Worm (Caenorhabditis elegans) whole organism, L4 larva: ENCODE measurements around the gene Y75B12B.11.

Experiments used
- F10B5.3 ChIP-seq: sonication (generic microtip); optimal IDR thresholded peaks from 2 replicates; lab custom pipeline; 2016; ENCODE audit warnings: mild to moderate bottlenecking, missing genetic modification characterization, missing compliant biosample characterization
- F37D6.2 ChIP-seq: sonication (generic microtip); optimal IDR thresholded peaks from 2 replicates; lab custom pipeline; 2016; ENCODE audit warnings: mild to moderate bottlenecking, missing genetic modification characterization, missing compliant biosample characterization
- F44E2.7 ChIP-seq: fragments of 200-800 bp; sonication (Bioruptor generic); IDR thresholded peaks from 2 replicates; pipeline ENCODE4 v2.1.2; 2022; ENCODE audit warnings: missing genetic modification characterization, missing compliant biosample characterization
- F49E8.2 ChIP-seq: sonication (generic microtip); optimal IDR thresholded peaks from 2 replicates; lab custom pipeline; 2016; ENCODE audit warnings: missing compliant biosample characterization, mild to moderate bottlenecking, missing genetic modification characterization, borderline replicate concordance
- R02D3.7 ChIP-seq: fragments of 150-350 bp; sonication (generic microtip); optimal IDR thresholded peaks from 3 replicates; lab custom pipeline; 2014; ENCODE audit warnings: missing biosample characterization, missing genetic modification characterization
- T26A8.4 ChIP-seq: fragments of 200-800 bp; sonication (Bioruptor generic); IDR thresholded peaks from 2 replicates; pipeline ENCODE4 v1.3.6; 2022; ENCODE audit warnings: missing genetic modification characterization, missing compliant biosample characterization
- Y105C5A.15 ChIP-seq: fragments of 200-800 bp; sonication (Bioruptor generic); IDR thresholded peaks from 2 replicates; pipeline ENCODE4 v1.3.6; 2022; ENCODE audit warnings: missing genetic modification characterization, missing compliant biosample characterization
- Y48G9A.11 ChIP-seq: fragments of 200-800 bp; sonication (Bioruptor generic); IDR thresholded peaks from 2 replicates; pipeline ENCODE4 v1.3.6; 2022; ENCODE audit warnings: missing genetic modification reagents, missing genetic modification characterization, missing compliant biosample characterization
- ZK546.5 ChIP-seq, 2 experiments: sonication (generic microtip); optimal IDR thresholded peaks; 2 replicates each; lab custom pipeline; 2017; ENCODE audit warnings: missing biosample characterization in 2 of 2, missing genetic modification characterization in 2 of 2
- arid-1 ChIP-seq: fragments of 200-800 bp; sonication (Bioruptor generic); conservative IDR thresholded peaks from 2 replicates; pipeline ENCODE4 v1.3.6; 2022; ENCODE audit warnings: missing genetic modification reagents, missing genetic modification characterization, missing compliant biosample characterization
- ceh-32 ChIP-seq: sonication (generic microtip); optimal IDR thresholded peaks from 2 replicates; lab custom pipeline; 2016; ENCODE audit warnings: mild to moderate bottlenecking, missing genetic modification characterization, missing compliant biosample characterization; ENCODE audit not compliant: poor library complexity
- ces-1 ChIP-seq: fragments of 150-350 bp; sonication (generic microtip); optimal IDR thresholded peaks from 4 replicates; lab custom pipeline; 2014; ENCODE audit warnings: missing biosample characterization, missing genetic modification reagents, missing genetic modification characterization
- cey-2 ChIP-seq: sonication (generic microtip); optimal IDR thresholded peaks from 3 replicates; lab custom pipeline; 2017; ENCODE audit warnings: missing genetic modification characterization, mild to moderate bottlenecking, missing compliant biosample characterization, antibody characterized with exemption, borderline replicate concordance; ENCODE audit not compliant: insufficient read depth
- dmd-6 ChIP-seq: fragments of 200-800 bp; sonication (Bioruptor generic); IDR thresholded peaks from 2 replicates; pipeline ENCODE4 v1.3.6; 2022; ENCODE audit warnings: missing genetic modification reagents, missing genetic modification characterization, missing compliant biosample characterization
- dpl-1 ChIP-seq: fragments of 150-350 bp; optimal IDR thresholded peaks from 2 replicates; lab custom pipeline; 2014; ENCODE audit warnings: missing biosample characterization, missing genetic modification reagents, missing genetic modification characterization
- duxl-1 ChIP-seq: sonication (generic microtip); optimal IDR thresholded peaks from 2 replicates; lab custom pipeline; 2016; ENCODE audit warnings: mild to moderate bottlenecking, missing genetic modification characterization, moderate library complexity, missing compliant biosample characterization; ENCODE audit not compliant: poor library complexity
- dve-1 ChIP-seq: sonication (generic microtip); optimal IDR thresholded peaks from 2 replicates; lab custom pipeline; 2017; ENCODE audit warnings: antibody characterized with exemption, mild to moderate bottlenecking, missing genetic modification characterization, missing compliant biosample characterization; ENCODE audit not compliant: insufficient read depth
- egl-43 ChIP-seq: fragments of 200-800 bp; sonication (Bioruptor generic); IDR thresholded peaks from 2 replicates; pipeline ENCODE4 v1.3.6; 2022; ENCODE audit warnings: missing genetic modification reagents, missing genetic modification characterization, missing compliant biosample characterization
- gei-8 ChIP-seq: fragments of 200-800 bp; sonication (Bioruptor generic); optimal IDR thresholded peaks from 2 replicates; lab custom pipeline; 2018; ENCODE audit warnings: mild to moderate bottlenecking, missing genetic modification characterization, missing compliant biosample characterization
- hif-1 ChIP-seq, 2 experiments: sonication (generic microtip); optimal IDR thresholded peaks; 2 replicates each; lab custom pipeline; 2016 to 2017; ENCODE audit warnings: missing compliant biosample characterization in 2 of 2, missing genetic modification characterization in 2 of 2, missing genetic modification reagents in 2 of 2, missing genotype in 2 of 2, mild to moderate bottlenecking in 1 of 2
- hlh-11 ChIP-seq: fragments of 200-800 bp; sonication (Bioruptor generic); optimal IDR thresholded peaks from 2 replicates; lab custom pipeline; 2018; ENCODE audit warnings: mild to moderate bottlenecking, missing genetic modification characterization, missing compliant biosample characterization
- lin-13 ChIP-seq: fragments of 150-350 bp; optimal IDR thresholded peaks from 2 replicates; lab custom pipeline; 2014; ENCODE audit warnings: missing biosample characterization, missing genetic modification reagents, missing genetic modification characterization
- lin-38 ChIP-seq: fragments of 200-800 bp; sonication (Bioruptor generic); IDR thresholded peaks from 2 replicates; pipeline ENCODE4 v1.3.6; 2022; ENCODE audit warnings: missing genetic modification reagents, missing genetic modification characterization, missing compliant biosample characterization
- lir-3 ChIP-seq: sonication (generic microtip); optimal IDR thresholded peaks from 2 replicates; lab custom pipeline; 2016; ENCODE audit warnings: mild to moderate bottlenecking, missing genetic modification characterization, missing compliant biosample characterization
- madf-5 ChIP-seq, 2 experiments: fragments of 200-800 bp; sonication (Bioruptor generic); IDR thresholded peaks; 2 replicates each; pipeline ENCODE4 v1.3.6; 2022; ENCODE audit warnings: missing compliant biosample characterization in 2 of 2, missing genetic modification characterization in 2 of 2
- mes-2 ChIP-seq: sonication (generic microtip); optimal IDR thresholded peaks from 2 replicates; lab custom pipeline; 2016; ENCODE audit warnings: missing genotype, mild to moderate bottlenecking, missing genetic modification characterization, missing compliant biosample characterization; ENCODE audit not compliant: poor library complexity, severe bottlenecking
- nhr-25 ChIP-seq: sonication (generic microtip); optimal IDR thresholded peaks from 2 replicates; lab custom pipeline; 2017; ENCODE audit warnings: missing genetic modification characterization, mild to moderate bottlenecking, missing compliant biosample characterization, antibody characterized with exemption, moderate library complexity, borderline replicate concordance; ENCODE audit not compliant: insufficient read depth
- nhr-28 ChIP-seq: fragments of 150-350 bp; optimal IDR thresholded peaks from 2 replicates; lab custom pipeline; 2014; ENCODE audit warnings: missing biosample characterization, missing genetic modification characterization
- nhr-42 ChIP-seq: fragments of 200-800 bp; sonication (Bioruptor generic); IDR thresholded peaks from 2 replicates; pipeline ENCODE4 v1.3.6; 2022; ENCODE audit warnings: missing genetic modification characterization, missing compliant biosample characterization
- nhr-76 ChIP-seq: fragments of 150-350 bp; optimal IDR thresholded peaks from 2 replicates; lab custom pipeline; 2014; ENCODE audit warnings: missing biosample characterization, missing genetic modification characterization
- pqm-1 ChIP-seq: sonication (generic microtip); optimal IDR thresholded peaks from 2 replicates; lab custom pipeline; 2017; ENCODE audit warnings: missing biosample characterization, missing genetic modification characterization
- sdz-12 ChIP-seq: fragments of 200-800 bp; sonication (Bioruptor generic); optimal IDR thresholded peaks from 2 replicates; lab custom pipeline; 2018; ENCODE audit warnings: mild to moderate bottlenecking, missing genetic modification characterization, missing compliant biosample characterization
- snpc-1.2 ChIP-seq: fragments of 200-800 bp; sonication (Bioruptor generic); IDR thresholded peaks from 2 replicates; pipeline ENCODE4 v1.3.6; 2022; ENCODE audit warnings: missing genetic modification reagents, missing genetic modification characterization, missing compliant biosample characterization
- snpc-4 ChIP-seq: fragments of 150-350 bp; optimal IDR thresholded peaks from 2 replicates; lab custom pipeline; 2014; ENCODE audit warnings: missing biosample characterization, missing genetic modification characterization
- tag-97 ChIP-seq: fragments of 200-800 bp; sonication (Bioruptor generic); IDR thresholded peaks from 2 replicates; pipeline ENCODE4 v1.3.6; 2022; ENCODE audit warnings: missing genetic modification characterization, missing compliant biosample characterization
- unc-130 ChIP-seq: sonication (generic microtip); optimal IDR thresholded peaks from 2 replicates; lab custom pipeline; 2016; ENCODE audit warnings: missing genetic modification reagents, missing genetic modification characterization, missing compliant biosample characterization
- unc-39 ChIP-seq: sonication (generic microtip); optimal IDR thresholded peaks from 2 replicates; lab custom pipeline; 2017; ENCODE audit warnings: missing biosample characterization, missing genetic modification characterization
- zip-2 ChIP-seq: fragments of 150-350 bp; optimal IDR thresholded peaks from 2 replicates; lab custom pipeline; 2014; ENCODE audit warnings: missing biosample characterization, missing genetic modification characterization
- ztf-11 ChIP-seq: fragments of 150-350 bp; optimal IDR thresholded peaks from 2 replicates; lab custom pipeline; 2014; ENCODE audit warnings: missing biosample characterization, missing genetic modification characterization

Gene Y75B12B.11

ce11 chrV:15181899-15182298 lies 9.2 kb upstream of the Y75B12B.11 start:
- TF ChIP-seq ZK546.5 (tag; optimal IDR thresholded peaks at IDR 0.05; lab: Kevin White, UChicago), result no peak
- TF ChIP-seq nhr-76 (tag; lab: Kevin White, UChicago), result no peak
- no peak for TF ChIP-seq cey-2 (tag; lab: Kevin White, UChicago)
- no peak for TF ChIP-seq ztf-11
- no peak for TF ChIP-seq R02D3.7 (tag; lab: Kevin White, UChicago)
- no peak for TF ChIP-seq T26A8.4 (GFP tag; lab: Robert Waterston, UW)
- TF ChIP-seq F10B5.3, result no peak
- TF ChIP-seq F44E2.7 (GFP tag; lab: Robert Waterston, UW), result no peak
- no peak for TF ChIP-seq mes-2
- TF ChIP-seq unc-39 (tag; lab: Kevin White, UChicago), result no peak
- no peak for TF ChIP-seq hif-1 (tag; optimal IDR thresholded peaks at IDR 0.05; lab: Kevin White, UChicago)
- TF ChIP-seq egl-43 (GFP tag; lab: Robert Waterston, UW), result no peak
- no peak for TF ChIP-seq duxl-1 (tag; lab: Kevin White, UChicago)
- TF ChIP-seq ces-1 (GFP tag; lab: Kevin White, UChicago), result no peak
- no peak for TF ChIP-seq dve-1
- TF ChIP-seq F37D6.2, result no peak

- TF ChIP-seq nhr-42 (GFP tag; lab: Robert Waterston, UW) (no peak), pqm-1 (peak; percentile 9), nhr-28 (tag; lab: Kevin White, UChicago) (peak; percentile 10), dpl-1 (GFP tag; lab: Kevin White, UChicago) (no peak), zip-2 (tag; lab: Kevin White, UChicago) (no peak), dve-1 (peak; percentile 2), snpc-4 (tag; lab: Kevin White, UChicago) (no peak), nhr-25 (tag; lab: Kevin White, UChicago) (no peak), dmd-6 (GFP tag; lab: Robert Waterston, UW) (peak; percentile 33; the same call in 1 of the 2 replicates), gei-8 (no peak), tag-97 (no peak), Y105C5A.15 (GFP tag; lab: Robert Waterston, UW) (no peak), sdz-12 (GFP tag; lab: Kevin White, UChicago) (no peak), duxl-1 (tag; lab: Kevin White, UChicago) (no peak), ceh-32 (tag; lab: Kevin White, UChicago) (no peak), hlh-11 (tag; lab: Kevin White, UChicago) (no peak), F44E2.7 (GFP tag; lab: Robert Waterston, UW) (no peak)
Measured at ce11 chrV:15182407-15182806, 8.7 kb upstream of the Y75B12B.11 start, which contains the start of gene fbxa-84. Gene fbxa-84, plus strand, starts transcription at chrV:15182440.

ce11 chrV:15184097-15185040 lies 6.7 kb upstream of the Y75B12B.11 start, which contains the start of gene Y75B12B.1:
Gene Y75B12B.1, plus strand, starts transcription at chrV:15184699.
- TF ChIP-seq arid-1 (GFP tag; lab: Robert Waterston, UW), result 0 out of 2 replicates have a peak, but pooled peaks have one; percentile 4
- TF ChIP-seq snpc-1.2 (GFP tag; lab: Robert Waterston, UW), result 0 out of 2 replicates have a peak, but pooled peaks have one; percentile 39
- TF ChIP-seq F49E8.2, result peak; percentile 78
- TF ChIP-seq unc-130 (GFP tag; lab: Kevin White, UChicago), result peak; percentile 55
- peak; percentile 21; the same call in 1 of the 2 replicates for TF ChIP-seq Y48G9A.11 (GFP tag; lab: Robert Waterston, UW)
- no peak for TF ChIP-seq madf-5 (GFP tag; IDR thresholded peaks at IDR 0.05; lab: Robert Waterston, UW)
- peak; percentile 74 for TF ChIP-seq lin-38 (GFP tag; lab: Robert Waterston, UW)
- peak; percentile 12 for TF ChIP-seq lin-13
- TF ChIP-seq lir-3 (tag; lab: Kevin White, UChicago), result no peak
